Fruit fly (Drosophila melanogaster): ENCODE measurements around the gene Alms1a.

The Alms1a gene

DNA sequence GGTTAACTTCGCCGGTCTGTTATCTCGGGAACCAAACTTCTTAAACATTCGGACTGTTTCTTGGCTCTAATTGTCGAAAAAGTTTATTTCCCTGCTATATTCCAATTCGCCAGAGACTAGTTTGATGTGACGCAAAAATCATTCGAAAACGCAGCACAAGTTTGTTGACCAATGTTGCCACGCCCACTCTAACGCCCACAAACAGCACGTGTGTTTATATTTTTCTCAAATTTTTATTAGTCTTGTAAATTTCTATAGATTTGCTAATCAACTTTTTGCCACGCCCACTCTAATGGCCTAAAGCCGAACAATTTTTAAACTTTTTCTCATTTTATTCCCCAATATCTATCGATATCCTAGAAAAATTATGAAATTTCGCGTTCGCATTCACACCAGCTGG lies 5.0 kb downstream of the Alms1a start, which contains the start of gene Alms1b:
Gene Alms1b, minus strand, starts transcription at position 101 of the 400 bp plus-strand sequence.
- TF ChIP-seq toe (GFP tag; optimal IDR thresholded peaks at IDR 0.05) = no peak
- no peak for TF ChIP-seq CG33017 (tag; optimal IDR thresholded peaks at IDR 0.05)

DNA sequence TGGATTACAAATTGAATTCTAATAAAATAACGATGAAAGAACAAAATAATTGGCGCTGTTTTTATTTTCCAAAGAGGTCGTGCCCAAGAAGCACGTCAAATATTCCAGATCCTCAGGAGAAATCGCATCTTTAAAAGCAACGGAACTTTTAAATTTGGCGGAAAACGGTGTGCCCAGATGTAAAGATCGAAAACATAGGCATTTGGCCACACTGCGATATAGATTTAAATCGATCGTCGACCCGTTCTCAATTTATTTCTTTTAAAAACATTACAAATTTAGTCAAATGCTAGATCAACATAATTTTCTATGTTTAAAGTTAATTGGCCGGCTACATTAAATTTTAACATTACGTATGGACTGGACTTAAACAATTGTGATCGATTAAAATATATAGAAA lies 8.6 kb downstream of the Alms1a start:
- TF ChIP-seq Hr96 (GFP tag; optimal IDR thresholded peaks at IDR 0.05) = no peak
- no peak for TF ChIP-seq CG7045 (GFP tag; optimal IDR thresholded peaks at IDR 0.05)
- TF ChIP-seq Clk (GFP tag; optimal IDR thresholded peaks at IDR 0.05) = no peak
- TF ChIP-seq cnc (optimal IDR thresholded peaks at IDR 0.05) = no peak
- no peak for TF ChIP-seq CG11617 (GFP tag; optimal IDR thresholded peaks at IDR 0.05)
- no peak for TF ChIP-seq Crg-1 (GFP tag; optimal IDR thresholded peaks at IDR 0.05)
- no peak for TF ChIP-seq CG14711 (tag; optimal IDR thresholded peaks at IDR 0.05)
- no peak for TF ChIP-seq CG1620 (GFP tag; optimal IDR thresholded peaks at IDR 0.05)
- TF ChIP-seq kay (GFP tag; ENCODE audit: borderline replicate concordance) = no peak
- TF ChIP-seq bab1 (GFP tag; optimal IDR thresholded peaks at IDR 0.05) = no peak
- no peak for TF ChIP-seq pad (GFP tag; optimal IDR thresholded peaks at IDR 0.05)
- no peak for TF ChIP-seq CG12768 (GFP tag; optimal IDR thresholded peaks at IDR 0.05)
- no peak for TF ChIP-seq CG5204 (GFP tag; optimal IDR thresholded peaks at IDR 0.05)
- TF ChIP-seq Mnt (GFP tag; optimal IDR thresholded peaks at IDR 0.05) = no peak
- TF ChIP-seq cic (GFP tag; optimal IDR thresholded peaks at IDR 0.05) = no peak
- no peak for TF ChIP-seq toe (GFP tag; optimal IDR thresholded peaks at IDR 0.05)

DNA sequence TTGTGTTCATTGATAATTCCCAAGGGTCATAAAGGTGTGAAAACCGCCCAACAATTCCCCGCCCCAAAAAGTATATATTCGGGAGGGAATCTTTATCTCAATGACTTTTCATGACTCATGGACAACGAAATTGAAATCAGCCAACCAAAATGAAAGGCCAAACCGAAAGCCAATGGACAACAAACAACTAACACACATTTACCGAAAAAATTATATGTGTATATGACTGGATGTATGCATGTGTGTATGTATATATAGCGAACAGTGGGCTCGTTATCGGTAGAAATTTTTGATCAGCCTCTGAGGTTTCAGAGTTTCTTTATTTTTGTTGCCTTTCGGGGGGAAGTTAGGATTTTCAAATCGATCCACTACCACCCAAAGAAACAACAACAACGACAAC lies 16.9 kb downstream of the Alms1a start:
- no peak for TF ChIP-seq tj (GFP tag; optimal IDR thresholded peaks at IDR 0.05)
- no peak for TF ChIP-seq bab1 (GFP tag; optimal IDR thresholded peaks at IDR 0.05)
- TF ChIP-seq CG14711 (tag; optimal IDR thresholded peaks at IDR 0.05) = no peak
- TF ChIP-seq pad (GFP tag; optimal IDR thresholded peaks at IDR 0.05) = no peak

DNA sequence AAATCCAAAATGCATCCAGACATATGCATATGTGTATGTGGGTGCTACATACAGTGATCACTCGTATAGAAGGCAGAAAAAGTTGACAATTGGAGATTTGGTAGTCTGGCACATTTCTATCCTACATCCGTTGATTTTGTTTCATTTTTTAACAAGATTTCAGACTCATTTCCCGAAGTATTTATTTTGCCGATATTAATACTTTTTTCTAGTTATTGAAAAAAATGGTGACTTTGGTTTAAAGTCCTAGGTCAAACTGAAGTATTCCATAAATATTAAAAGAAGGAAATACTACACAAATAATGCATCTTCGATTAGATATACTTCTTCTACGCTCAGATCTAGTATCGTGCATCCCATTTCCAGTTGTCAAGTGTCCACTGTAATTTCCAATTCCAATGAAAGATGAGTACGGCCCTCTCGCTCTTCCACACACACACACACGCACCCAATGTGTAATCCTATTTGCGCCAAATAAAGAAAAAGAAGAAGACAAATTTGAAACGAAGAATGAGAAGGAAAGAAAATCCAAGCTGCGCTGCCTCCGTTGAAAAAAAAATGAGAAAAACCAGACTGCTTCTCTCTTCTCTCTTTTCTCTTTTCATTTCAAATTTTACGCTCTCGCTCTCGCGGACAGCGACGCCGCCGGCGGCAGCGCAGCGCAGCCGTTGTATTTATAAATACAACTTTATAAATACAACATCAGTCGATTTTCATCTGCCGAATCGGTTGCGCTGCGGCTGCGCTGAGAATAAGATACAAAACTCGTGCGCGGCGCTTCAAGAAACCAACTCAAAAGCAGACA lies 18.7 kb downstream of the Alms1a start, which contains the start of gene peb:
Gene peb, plus strand, starts transcription at position 700 of the 805 bp plus-strand sequence.
- peak; percentile 92 for TF ChIP-seq Mnt (GFP tag; optimal IDR thresholded peaks at IDR 0.05)
- no peak for TF ChIP-seq cnc (optimal IDR thresholded peaks at IDR 0.05)
- no peak for TF ChIP-seq CG33017 (tag; optimal IDR thresholded peaks at IDR 0.05)
- no peak for TF ChIP-seq CG14711 (tag; optimal IDR thresholded peaks at IDR 0.05)
- TF ChIP-seq pad (GFP tag; optimal IDR thresholded peaks at IDR 0.05) = peak; percentile 14
- no peak for TF ChIP-seq CG11617 (GFP tag; optimal IDR thresholded peaks at IDR 0.05)
- no peak for TF ChIP-seq kay (GFP tag; ENCODE audit: borderline replicate concordance)
- TF ChIP-seq bab1 (GFP tag; optimal IDR thresholded peaks at IDR 0.05) = peak; percentile 63
- peak; percentile 21 for TF ChIP-seq Hr96 (GFP tag; optimal IDR thresholded peaks at IDR 0.05)
- TF ChIP-seq cic (GFP tag; optimal IDR thresholded peaks at IDR 0.05) = no peak
- no peak for TF ChIP-seq CG7101 (tag; optimal IDR thresholded peaks at IDR 0.05)
- peak; percentile 36 for TF ChIP-seq tj (GFP tag; optimal IDR thresholded peaks at IDR 0.05)
- no peak for TF ChIP-seq ovo (GFP tag; optimal IDR thresholded peaks at IDR 0.05)
- no peak for TF ChIP-seq toe (GFP tag; optimal IDR thresholded peaks at IDR 0.05)

DNA sequence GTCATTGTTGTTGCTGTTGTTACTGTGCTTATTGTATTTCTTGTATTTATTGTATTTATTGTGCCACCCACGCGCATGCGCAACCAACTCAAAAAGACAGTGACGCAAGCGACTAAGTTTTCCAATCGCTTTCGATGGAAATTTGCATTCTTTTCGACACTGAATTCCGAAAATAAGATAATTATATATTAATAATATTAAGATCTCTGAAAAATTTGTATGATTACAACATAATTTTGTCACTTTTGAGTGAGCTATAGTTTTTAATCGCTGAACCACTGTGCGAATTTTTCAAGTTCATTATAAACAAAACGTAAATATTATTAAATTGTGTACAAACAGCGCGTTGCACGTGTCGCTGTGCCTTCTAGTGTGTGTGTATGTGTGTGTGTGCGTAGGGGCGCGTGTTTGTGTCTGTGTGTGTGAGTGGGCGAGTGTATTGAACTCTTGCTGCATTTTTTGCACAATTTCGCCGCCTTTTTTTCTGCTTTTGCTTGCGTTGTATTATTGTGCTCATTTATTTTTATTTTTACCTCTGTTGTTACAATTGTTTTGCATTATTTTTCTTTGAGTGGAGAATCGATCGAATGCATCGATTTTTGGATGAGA lies 20.0 kb downstream of the Alms1a start:
- TF ChIP-seq CG1620 (GFP tag; optimal IDR thresholded peaks at IDR 0.05) = no peak
- TF ChIP-seq CG7101 (tag; optimal IDR thresholded peaks at IDR 0.05) = no peak
- no peak for TF ChIP-seq CG7045 (GFP tag; optimal IDR thresholded peaks at IDR 0.05)
- TF ChIP-seq bab1 (GFP tag; optimal IDR thresholded peaks at IDR 0.05) = peak; percentile 76

DNA sequence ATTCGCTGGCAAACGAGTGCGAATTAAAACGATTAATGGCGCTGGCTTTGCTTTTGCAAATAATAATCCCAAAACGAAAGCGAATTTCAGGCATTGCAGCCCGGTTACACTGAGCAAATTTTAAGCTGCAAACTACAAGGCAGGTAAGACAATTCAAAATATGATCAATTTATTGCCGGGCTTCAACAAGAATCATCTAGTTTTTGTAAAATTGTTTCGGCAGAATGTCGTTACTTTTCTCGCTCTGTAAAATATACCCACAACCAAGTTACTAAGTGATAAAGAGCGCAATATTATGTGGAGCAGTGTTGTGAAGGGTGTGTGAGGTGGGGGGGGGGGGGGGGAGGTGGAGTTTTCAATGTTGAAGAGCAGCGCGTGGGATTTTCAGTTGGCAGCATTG lies 20.9 kb downstream of the Alms1a start:
- no peak for TF ChIP-seq kay (GFP tag; ENCODE audit: borderline replicate concordance)
- TF ChIP-seq bab1 (GFP tag; optimal IDR thresholded peaks at IDR 0.05) = peak; percentile 8

DNA sequence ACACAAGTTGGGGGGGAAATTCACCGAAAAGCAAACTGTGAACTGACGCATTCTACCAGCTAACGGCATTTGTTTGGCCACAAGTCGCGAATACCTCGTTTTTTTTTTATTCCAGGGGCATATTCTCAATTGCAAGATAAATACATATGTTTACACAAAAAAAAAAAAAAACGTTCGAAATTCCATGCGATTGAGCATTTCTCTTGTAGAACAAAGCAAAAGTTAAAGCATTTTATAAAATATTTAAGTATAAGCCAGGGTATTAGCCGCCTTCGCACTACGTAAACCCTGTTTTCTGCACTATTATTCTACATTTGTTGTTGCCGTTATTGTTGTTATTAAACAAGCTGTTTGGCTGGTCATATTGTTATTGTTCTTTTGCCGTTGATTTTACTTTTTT lies 21.5 kb downstream of the Alms1a start:
- no peak for TF ChIP-seq Crg-1 (GFP tag; optimal IDR thresholded peaks at IDR 0.05)
- TF ChIP-seq CG5204 (GFP tag; optimal IDR thresholded peaks at IDR 0.05) = no peak
- no peak for TF ChIP-seq CG11617 (GFP tag; optimal IDR thresholded peaks at IDR 0.05)
- TF ChIP-seq CG7101 (tag; optimal IDR thresholded peaks at IDR 0.05) = peak; percentile 64
- no peak for TF ChIP-seq toe (GFP tag; optimal IDR thresholded peaks at IDR 0.05)
- TF ChIP-seq CG1620 (GFP tag; optimal IDR thresholded peaks at IDR 0.05) = no peak
- TF ChIP-seq kay (GFP tag; ENCODE audit: borderline replicate concordance) = no peak
- TF ChIP-seq bab1 (GFP tag; optimal IDR thresholded peaks at IDR 0.05) = peak; percentile 73
- peak; percentile 59 for TF ChIP-seq Hr96 (GFP tag; optimal IDR thresholded peaks at IDR 0.05)
- no peak for TF ChIP-seq CG12768 (GFP tag; optimal IDR thresholded peaks at IDR 0.05)
- TF ChIP-seq cic (GFP tag; optimal IDR thresholded peaks at IDR 0.05) = no peak
- no peak for TF ChIP-seq CG33017 (tag; optimal IDR thresholded peaks at IDR 0.05)
- TF ChIP-seq cnc (optimal IDR thresholded peaks at IDR 0.05) = no peak
- TF ChIP-seq pad (GFP tag; optimal IDR thresholded peaks at IDR 0.05) = no peak
- TF ChIP-seq ovo (GFP tag; optimal IDR thresholded peaks at IDR 0.05) = no peak
- peak; percentile 65 for TF ChIP-seq CG14711 (tag; optimal IDR thresholded peaks at IDR 0.05)
- no peak for TF ChIP-seq Clk (GFP tag; optimal IDR thresholded peaks at IDR 0.05)
